Fruit fly (Drosophila melanogaster): Measurements from ENCODE around the gene Ser.

DNA sequence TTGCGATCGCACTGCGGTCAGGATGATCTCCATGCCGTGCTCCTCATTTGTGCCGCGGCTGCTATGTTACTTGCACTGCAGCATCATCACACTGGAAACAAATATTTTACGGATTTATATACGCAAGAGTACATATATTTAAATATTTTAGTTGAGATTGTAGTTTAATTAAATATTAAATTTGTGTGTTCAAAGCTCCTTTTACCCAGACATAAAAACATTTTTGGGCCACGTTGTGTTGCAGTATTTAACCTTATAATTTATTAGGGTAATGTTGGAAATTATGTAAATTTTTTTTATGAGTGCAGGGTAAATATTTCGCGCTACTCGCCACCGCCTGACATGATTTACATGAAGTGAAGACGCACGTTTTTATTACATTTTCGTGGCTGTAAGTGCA is 3.5 kb upstream of the Ser start:
- no peak for TF ChIP-seq EcR (GFP tag; optimal IDR thresholded peaks at IDR 0.05)
- TF ChIP-seq psq (optimal IDR thresholded peaks at IDR 0.05) = no peak
- TF ChIP-seq Dll (optimal IDR thresholded peaks at IDR 0.05) = no peak
- TF ChIP-seq usp (GFP tag; optimal IDR thresholded peaks at IDR 0.05) = no peak
- TF ChIP-seq CG8478 (optimal IDR thresholded peaks at IDR 0.05) = no peak
